Worm (Caenorhabditis elegans): ENCODE results near the gene T09D3.8.

Gene T09D3.8

ce11 chrV:5392993-5393628, 28.1 kb downstream of the T09D3.8 start, which contains the start of gene C35A11.4 (continued):
- TF ChIP-seq ceh-40 (GFP tag; IDR thresholded peaks at IDR 0.05) (no peak), zfh-2 (GFP tag; conservative IDR thresholded peaks at IDR 0.05) (no peak), egl-18 (GFP tag; IDR thresholded peaks at IDR 0.05) (no peak), athp-1 (tag; optimal IDR thresholded peaks at IDR 0.05) (no peak), repo-1 (tag; optimal IDR thresholded peaks at IDR 0.05) (no peak), lin-40 (tag; optimal IDR thresholded peaks at IDR 0.05) (no peak), let-526 (GFP tag; IDR thresholded peaks at IDR 0.05) (no peak), chd-7 (tag; optimal IDR thresholded peaks at IDR 0.05) (no peak), hlh-26 (GFP tag; conservative IDR thresholded peaks at IDR 0.05) (no peak), let-607 (tag; optimal IDR thresholded peaks at IDR 0.05) (peak in 1 of 2 experiments; percentile 3), K12H6.12 (tag; optimal IDR thresholded peaks at IDR 0.05) (no peak), F37B4.10 (GFP tag; IDR thresholded peaks at IDR 0.05) (no peak), nhr-90 (tag; optimal IDR thresholded peaks at IDR 0.05) (peak; percentile 3), lag-1 (GFP tag; IDR thresholded peaks at IDR 0.05) (no peak)

ce11 chrV:5403938-5404337, 39.0 kb downstream of the T09D3.8 start:
- TF ChIP-seq Y53G8AR.9 (GFP tag; conservative IDR thresholded peaks at IDR 0.05): no peak
- TF ChIP-seq rcor-1 (GFP tag; IDR thresholded peaks at IDR 0.05): no peak
- no peak for TF ChIP-seq ceh-91 (GFP tag; IDR thresholded peaks at IDR 0.05)
- TF ChIP-seq tlf-1 (GFP tag; optimal IDR thresholded peaks at IDR 0.05): no peak
- TF ChIP-seq snpc-1.3 (tag; optimal IDR thresholded peaks at IDR 0.05; ENCODE audit: insufficient read depth): no peak
- no peak for TF ChIP-seq F57C9.4 (tag; optimal IDR thresholded peaks at IDR 0.05)
- TF ChIP-seq ztf-26 (tag; optimal IDR thresholded peaks at IDR 0.05): no peak
- no peak for TF ChIP-seq fkh-3 (tag; optimal IDR thresholded peaks at IDR 0.05)

ce11 chrV:5405053-5405452, 40.1 kb downstream of the T09D3.8 start, which contains the start of gene dmsr-7:
Gene dmsr-7 (plus strand): TSS chrV:5405353.
- no peak for TF ChIP-seq egl-18 (GFP tag; IDR thresholded peaks at IDR 0.05)
- no peak for TF ChIP-seq aptf-3 (GFP tag; IDR thresholded peaks at IDR 0.05)
- no peak for TF ChIP-seq gei-17 (GFP tag; optimal IDR thresholded peaks at IDR 0.05)

- TF ChIP-seq somi-1 (GFP tag; optimal IDR thresholded peaks at IDR 0.05): no peak
- no peak for TF ChIP-seq attf-5 (GFP tag; optimal IDR thresholded peaks at IDR 0.05)
- TF ChIP-seq cebp-2 (GFP tag; IDR thresholded peaks at IDR 0.05): no peak
- no peak for TF ChIP-seq unc-130 (GFP tag; optimal IDR thresholded peaks at IDR 0.05)
- no peak for TF ChIP-seq dpff-1 (tag; optimal IDR thresholded peaks at IDR 0.05)
- no peak for TF ChIP-seq nfya-2 (GFP tag; IDR thresholded peaks at IDR 0.05)
- TF ChIP-seq ceh-91 (GFP tag; IDR thresholded peaks at IDR 0.05): no peak
- TF ChIP-seq zfh-2 (GFP tag; conservative IDR thresholded peaks at IDR 0.05): no peak
- TF ChIP-seq F57A8.1 (GFP tag; optimal IDR thresholded peaks at IDR 0.05): no peak
- TF ChIP-seq nhr-27 (tag; optimal IDR thresholded peaks at IDR 0.05): no peak
- TF ChIP-seq ceh-79 (tag; optimal IDR thresholded peaks at IDR 0.05): no peak
- no peak for TF ChIP-seq lin-54 (GFP tag; optimal IDR thresholded peaks at IDR 0.05)
- no peak for TF ChIP-seq madf-3 (GFP tag; IDR thresholded peaks at IDR 0.05)
- no peak for TF ChIP-seq nhr-179 (tag; optimal IDR thresholded peaks at IDR 0.05)
- TF ChIP-seq F10E7.11 (tag; optimal IDR thresholded peaks at IDR 0.05): no peak
- TF ChIP-seq sdz-38 (tag; optimal IDR thresholded peaks at IDR 0.05): no peak
- TF ChIP-seq fkh-3 (tag; optimal IDR thresholded peaks at IDR 0.05): no peak
- TF ChIP-seq mcd-1 (GFP tag; IDR thresholded peaks at IDR 0.05): no peak
- no peak for TF ChIP-seq nfyb-1 (GFP tag; IDR thresholded peaks at IDR 0.05)
- TF ChIP-seq F33H1.4 (GFP tag; IDR thresholded peaks at IDR 0.05): no peak
These were observed 43.3 kb downstream of the T09D3.8 start, which contains the start of gene C25A6.1 for ce11 chrV:5408223-5408622. Gene C25A6.1 (plus strand): TSS chrV:5408523.

Data from whole organism, young adult.